Worm (Caenorhabditis elegans) whole organism, young adult: ENCODE measurements around the gene F47D12.6.

Source experiments
- B0019.2 ChIP-seq: fragments of 200-800 bp; sonication (Bioruptor generic); conservative IDR thresholded peaks from 2 replicates; pipeline ENCODE4 v1.3.6; 2022; ENCODE audit warnings: missing genetic modification reagents, missing genetic modification characterization, missing compliant biosample characterization
- F10E7.11 ChIP-seq: sonication (generic microtip); optimal IDR thresholded peaks from 2 replicates; lab custom pipeline; 2017; ENCODE audit warnings: mild to moderate bottlenecking, missing genetic modification characterization, moderate library complexity, missing compliant biosample characterization
- F39B2.1 ChIP-seq: fragments of 200-800 bp; sonication (Bioruptor generic); IDR thresholded peaks from 2 replicates; pipeline ENCODE4 v1.3.6; 2022; ENCODE audit warnings: missing genetic modification reagents, missing genetic modification characterization, missing compliant biosample characterization
- F55B11.4 ChIP-seq: sonication (generic microtip); optimal IDR thresholded peaks from 2 replicates; lab custom pipeline; 2016; ENCODE audit warnings: missing compliant biosample characterization, missing genetic modification characterization, borderline replicate concordance; ENCODE audit not compliant: insufficient read depth
- F57A8.1 ChIP-seq: fragments of 200-800 bp; sonication (Bioruptor generic); optimal IDR thresholded peaks from 2 replicates; lab custom pipeline; 2018; ENCODE audit warnings: mild to moderate bottlenecking, missing genetic modification characterization, moderate library complexity, missing compliant biosample characterization
- K11D2.4 ChIP-seq: fragments of 200-800 bp; sonication (Bioruptor generic); IDR thresholded peaks from 2 replicates; pipeline ENCODE4 v1.3.6; 2022; ENCODE audit warnings: missing genetic modification reagents, missing genetic modification characterization, missing compliant biosample characterization
- ccch-3 ChIP-seq: fragments of 200-800 bp; sonication (Bioruptor generic); optimal IDR thresholded peaks from 2 replicates; lab custom pipeline; 2018; ENCODE audit warnings: mild to moderate bottlenecking, missing genetic modification characterization, missing compliant biosample characterization
- ceh-27 ChIP-seq: fragments of 200-800 bp; sonication (Bioruptor generic); optimal IDR thresholded peaks from 2 replicates; lab custom pipeline; 2018; ENCODE audit warnings: mild to moderate bottlenecking, missing genetic modification characterization, moderate library complexity, missing compliant biosample characterization
- ceh-91 ChIP-seq: fragments of 200-800 bp; sonication (Bioruptor generic); IDR thresholded peaks from 2 replicates; pipeline ENCODE4 v1.3.6; 2022; ENCODE audit warnings: missing genetic modification reagents, missing genetic modification characterization, missing compliant biosample characterization
- chd-7 ChIP-seq: sonication (generic microtip); optimal IDR thresholded peaks from 2 replicates; lab custom pipeline; 2016; ENCODE audit warnings: mild to moderate bottlenecking, missing genetic modification characterization, moderate library complexity, missing compliant biosample characterization
- egl-18 ChIP-seq: fragments of 200-800 bp; sonication (Bioruptor generic); IDR thresholded peaks from 2 replicates; pipeline ENCODE4 v1.3.6; 2022; ENCODE audit warnings: missing genetic modification reagents, missing genetic modification characterization, missing compliant biosample characterization
- egrh-3 ChIP-seq: fragments of 200-800 bp; sonication (Bioruptor generic); IDR thresholded peaks from 2 replicates; pipeline ENCODE4 v1.3.6; 2022; ENCODE audit warnings: missing genetic modification reagents, missing genetic modification characterization, missing compliant biosample characterization
- ets-4 ChIP-seq: fragments of 200-800 bp; sonication (Bioruptor generic); optimal IDR thresholded peaks from 2 replicates; lab custom pipeline; 2018; ENCODE audit warnings: mild to moderate bottlenecking, missing genetic modification characterization, missing compliant biosample characterization
- fkh-3 ChIP-seq: sonication (generic microtip); optimal IDR thresholded peaks from 2 replicates; lab custom pipeline; 2016; ENCODE audit warnings: mild to moderate bottlenecking, missing genetic modification characterization, missing compliant biosample characterization
- hmg-20 ChIP-seq: fragments of 200-800 bp; sonication (Bioruptor generic); IDR thresholded peaks from 2 replicates; pipeline ENCODE4 v1.3.6; 2022; ENCODE audit warnings: missing genetic modification reagents, missing genetic modification characterization, missing compliant biosample characterization
- hrde-1 ChIP-seq: sonication (generic microtip); optimal IDR thresholded peaks from 2 replicates; lab custom pipeline; 2016; ENCODE audit warnings: missing genetic modification characterization, mild to moderate bottlenecking, missing compliant biosample characterization, moderate library complexity, missing genotype, missing genetic modification reagents, borderline replicate concordance
- lin-35 ChIP-seq, 3 experiments: fragments of 150-350 bp in 2 of 3; sonication (generic microtip) in 1 of 3; optimal IDR thresholded peaks; 2 replicates each; lab custom pipeline; 2014 to 2018; ENCODE audit warnings: missing biosample characterization in 3 of 3, missing genetic modification characterization in 3 of 3, missing genetic modification reagents in 3 of 3
- lin-54 ChIP-seq: fragments of 200-800 bp; sonication (Bioruptor generic); optimal IDR thresholded peaks from 2 replicates; lab custom pipeline; 2018; ENCODE audit warnings: mild to moderate bottlenecking, missing genetic modification characterization, missing compliant biosample characterization
- lir-1 ChIP-seq: fragments of 200-800 bp; sonication (Bioruptor generic); conservative IDR thresholded peaks from 2 replicates; pipeline ENCODE4 v1.3.6; 2022; ENCODE audit warnings: missing genetic modification reagents, missing genetic modification characterization, missing compliant biosample characterization
- madf-8 ChIP-seq: fragments of 200-800 bp; sonication (Bioruptor generic); conservative IDR thresholded peaks from 2 replicates; pipeline ENCODE4 v1.3.6; 2022; ENCODE audit warnings: missing genetic modification reagents, missing genetic modification characterization, missing compliant biosample characterization
- mes-4 ChIP-seq: sonication (generic microtip); optimal IDR thresholded peaks from 2 replicates; lab custom pipeline; 2016; ENCODE audit warnings: missing genotype, missing genetic modification characterization, missing compliant biosample characterization
- nhr-120 ChIP-seq: fragments of 200-800 bp; sonication (Bioruptor generic); IDR thresholded peaks from 2 replicates; pipeline ENCODE4 v1.3.6; 2022; ENCODE audit warnings: missing genetic modification characterization, missing compliant biosample characterization
- rcor-1 ChIP-seq: fragments of 200-800 bp; sonication (Bioruptor generic); IDR thresholded peaks from 2 replicates; pipeline ENCODE4 v1.3.6; 2022; ENCODE audit warnings: missing genetic modification reagents, missing genetic modification characterization, missing compliant biosample characterization
- sdz-38 ChIP-seq: sonication (generic microtip); optimal IDR thresholded peaks from 2 replicates; lab custom pipeline; 2016; ENCODE audit warnings: missing genotype, missing genetic modification characterization, missing compliant biosample characterization
- snpc-1.1 ChIP-seq: sonication (generic microtip); optimal IDR thresholded peaks from 2 replicates; lab custom pipeline; 2017; ENCODE audit warnings: missing genetic modification characterization, mild to moderate bottlenecking, missing compliant biosample characterization, antibody characterized with exemption, moderate library complexity, missing genotype, missing genetic modification reagents; ENCODE audit not compliant: insufficient read depth
- snpc-1.3 ChIP-seq: sonication (generic microtip); optimal IDR thresholded peaks from 2 replicates; lab custom pipeline; 2017; ENCODE audit warnings: missing genetic modification characterization, mild to moderate bottlenecking, missing compliant biosample characterization, antibody characterized with exemption, moderate library complexity, missing genotype, missing genetic modification reagents; ENCODE audit not compliant: insufficient read depth
- snpc-3.4 ChIP-seq: sonication (generic microtip); optimal IDR thresholded peaks from 2 replicates; lab custom pipeline; 2017; ENCODE audit warnings: missing genetic modification characterization, mild to moderate bottlenecking, missing compliant biosample characterization, antibody characterized with exemption, moderate library complexity, missing genotype, missing genetic modification reagents
- tlf-1 ChIP-seq: fragments of 200-800 bp; sonication (Bioruptor generic); optimal IDR thresholded peaks from 2 replicates; lab custom pipeline; 2018; ENCODE audit warnings: mild to moderate bottlenecking, missing genetic modification characterization, missing compliant biosample characterization
- zfh-2 ChIP-seq: fragments of 200-800 bp; sonication (Bioruptor generic); conservative IDR thresholded peaks from 2 replicates; pipeline ENCODE4 v1.3.6; 2022; ENCODE audit warnings: missing genetic modification reagents, missing genetic modification characterization, missing compliant biosample characterization
- ztf-18 ChIP-seq: sonication (generic microtip); optimal IDR thresholded peaks from 2 replicates; lab custom pipeline; 2016; ENCODE audit warnings: missing genotype, mild to moderate bottlenecking, missing genetic modification characterization, missing compliant biosample characterization
- ztf-22 ChIP-seq: fragments of 200-800 bp; sonication (Bioruptor generic); optimal IDR thresholded peaks from 2 replicates; lab custom pipeline; 2018; ENCODE audit warnings: mild to moderate bottlenecking, missing genetic modification characterization, moderate library complexity, missing compliant biosample characterization
- ztf-26 ChIP-seq: sonication (generic microtip); optimal IDR thresholded peaks from 2 replicates; lab custom pipeline; 2017; ENCODE audit warnings: missing genetic modification characterization, missing compliant biosample characterization

F47D12.6 gene

DNA sequence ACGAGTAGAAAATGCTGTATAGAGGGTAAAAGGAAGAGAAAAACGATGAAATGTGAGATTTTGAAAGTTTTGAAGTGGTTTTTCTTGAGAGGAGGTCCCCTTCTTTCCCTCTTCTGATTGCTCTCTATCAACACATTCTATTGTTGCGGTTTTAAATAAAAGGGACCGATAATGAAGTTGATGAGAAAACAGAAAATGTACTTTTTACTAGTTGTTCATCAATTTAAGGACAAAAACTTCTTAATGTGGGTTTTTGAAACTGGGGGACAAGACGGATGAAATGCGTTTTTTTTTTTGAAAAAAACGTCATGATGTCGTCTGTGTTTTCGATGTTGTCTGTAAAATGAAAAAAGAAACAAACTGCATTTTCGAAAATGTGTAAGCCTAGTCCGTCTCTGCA is 29.7 kb upstream of the F47D12.6 start:
- TF ChIP-seq ceh-27 (peak; percentile 25), B0019.2 (no peak)

DNA sequence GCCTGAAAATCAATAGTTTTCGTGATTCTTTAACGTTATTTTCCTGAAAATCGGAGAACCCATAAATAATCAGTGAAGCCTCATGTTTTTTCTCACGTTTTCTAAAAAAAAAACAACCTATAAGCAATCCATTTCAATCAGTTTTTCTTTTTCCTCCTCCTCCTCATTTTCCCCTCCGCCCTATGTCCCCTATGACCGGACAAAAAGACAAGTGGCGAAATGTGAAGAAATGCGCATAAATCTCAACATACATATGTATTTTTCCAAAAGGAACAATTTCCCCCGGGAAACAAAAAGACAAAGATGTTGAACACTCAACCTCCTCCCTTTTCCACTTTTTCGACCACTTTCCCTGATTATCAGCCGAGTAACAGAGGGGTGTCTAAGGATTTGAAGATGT is 28.4 kb upstream of the F47D12.6 start:
- TF ChIP-seq F10E7.11 (no peak), snpc-1.3 (tag; lab: Kevin White, UChicago) (no peak), egl-18 (GFP tag; lab: Robert Waterston, UW) (no peak), ceh-27 (no peak), ccch-3 (no peak), F55B11.4 (tag; lab: Kevin White, UChicago) (no peak), ztf-26 (tag; lab: Kevin White, UChicago) (no peak), K11D2.4 (GFP tag; lab: Robert Waterston, UW) (no peak)

DNA sequence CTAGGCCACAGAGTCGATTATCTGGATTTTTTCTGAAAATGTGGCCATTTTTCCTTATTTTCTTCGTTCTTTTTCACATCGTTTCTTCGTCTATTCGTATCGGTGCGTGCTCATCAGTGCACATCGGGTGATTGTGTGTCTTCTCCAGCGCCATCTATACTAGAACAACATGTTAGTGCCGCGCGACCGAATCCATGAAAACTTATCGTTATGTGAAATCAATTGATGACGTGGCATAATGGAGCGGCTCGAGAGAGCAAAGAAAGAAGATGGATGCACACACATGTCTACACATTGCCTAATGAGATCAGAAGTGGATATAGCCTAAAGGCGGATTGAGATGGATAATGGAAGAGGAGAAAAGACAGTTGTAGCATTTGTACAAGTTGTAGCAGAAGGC is 25.1 kb upstream of the F47D12.6 start:
- TF ChIP-seq ceh-91 (GFP tag; lab: Robert Waterston, UW) (no peak), ztf-22 (GFP tag; lab: Kevin White, UChicago) (no peak), tlf-1 (GFP tag; lab: Kevin White, UChicago) (no peak), ets-4 (GFP tag; lab: Kevin White, UChicago) (no peak), lir-1 (no peak)

DNA sequence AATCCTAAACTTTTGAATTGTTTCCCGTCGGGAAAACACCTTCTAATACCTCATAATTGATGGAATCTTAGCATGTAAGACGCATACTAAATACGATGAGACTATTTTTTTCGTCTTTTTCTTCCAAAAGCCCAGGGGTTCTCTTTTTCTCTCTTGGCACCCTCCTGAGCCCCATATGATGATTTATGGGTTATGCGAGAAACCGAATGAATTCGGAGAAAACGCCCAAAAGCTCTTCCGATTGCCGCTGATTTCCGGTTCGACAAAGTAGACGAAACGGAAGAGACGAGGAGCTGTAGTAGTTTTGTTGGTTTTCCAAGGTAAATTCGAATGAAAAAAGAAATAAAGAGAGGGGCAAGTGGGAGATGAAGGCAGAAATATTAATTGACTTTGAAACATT is 24.4 kb upstream of the F47D12.6 start:
- TF ChIP-seq egrh-3 (GFP tag; lab: Robert Waterston, UW) (no peak), ztf-18 (no peak), F57A8.1 (GFP tag; lab: Kevin White, UChicago) (no peak), zfh-2 (GFP tag; lab: Robert Waterston, UW) (no peak), rcor-1 (GFP tag; lab: Robert Waterston, UW) (no peak), hrde-1 (tag; lab: Kevin White, UChicago) (no peak), snpc-1.3 (tag; lab: Kevin White, UChicago) (no peak), snpc-1.1 (no peak), F39B2.1 (no peak), mes-4 (no peak), ccch-3 (no peak), nhr-120 (GFP tag; lab: Robert Waterston, UW) (no peak), chd-7 (tag; lab: Kevin White, UChicago) (no peak), B0019.2 (no peak), hmg-20 (GFP tag; lab: Robert Waterston, UW) (no peak), madf-8 (GFP tag; lab: Robert Waterston, UW) (no peak), fkh-3 (tag; lab: Kevin White, UChicago) (no peak), snpc-3.4 (tag; lab: Kevin White, UChicago) (no peak), lin-54 (GFP tag; lab: Kevin White, UChicago) (no peak), sdz-38 (tag; lab: Kevin White, UChicago) (no peak)

DNA sequence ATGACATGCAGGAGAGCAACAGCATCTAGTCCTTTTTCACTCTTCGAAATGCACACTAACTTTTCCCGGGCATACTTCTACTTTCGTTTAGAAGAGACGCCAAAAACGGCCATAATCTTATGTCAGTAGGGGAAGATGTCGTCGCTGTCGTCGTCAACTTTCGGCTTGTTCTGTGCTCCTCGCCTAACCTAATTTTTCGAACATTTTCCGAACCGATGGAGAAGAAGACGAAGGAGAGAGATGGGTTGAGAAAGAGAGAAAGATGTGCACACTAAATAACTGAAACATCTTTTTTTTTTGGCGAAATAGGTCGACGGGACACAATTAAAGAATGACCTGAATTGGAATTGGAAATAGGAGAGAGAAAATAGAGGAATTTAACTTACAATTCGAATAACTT is 23.3 kb upstream of the F47D12.6 start:
- no peak for TF ChIP-seq hrde-1 (tag; lab: Kevin White, UChicago)
- no peak for TF ChIP-seq ceh-27
- TF ChIP-seq lin-35 (GFP tag; optimal IDR thresholded peaks at IDR 0.05; lab: Kevin White, UChicago), result peak in 1 of 3 experiments; percentile 16
